Worm (Caenorhabditis elegans) whole organism, L1 larva: ENCODE data around the gene srh-46.

Experiments
- C16A3.4 ChIP-seq: fragments of 150-350 bp; optimal IDR thresholded peaks from 2 replicates; lab custom pipeline; 2014; ENCODE audit warnings: missing biosample characterization, missing genetic modification characterization
- aha-1 ChIP-seq: fragments of 150-350 bp; optimal IDR thresholded peaks from 2 replicates; lab custom pipeline; 2014; ENCODE audit warnings: missing biosample characterization, missing genetic modification characterization
- aly-2 ChIP-seq: fragments of 150-350 bp; optimal IDR thresholded peaks from 2 replicates; lab custom pipeline; 2014; ENCODE audit warnings: missing biosample characterization, missing genetic modification characterization
- blmp-1 ChIP-seq: fragments of 150-350 bp; optimal IDR thresholded peaks from 2 replicates; lab custom pipeline; 2014; ENCODE audit warnings: missing biosample characterization, missing genetic modification characterization
- ceh-8 ChIP-seq: fragments of 200-800 bp; sonication (Bioruptor generic); optimal IDR thresholded peaks from 2 replicates; lab custom pipeline; 2018; ENCODE audit warnings: mild to moderate bottlenecking, missing genetic modification characterization, moderate library complexity, missing compliant biosample characterization
- ceh-82 ChIP-seq, 3 experiments: fragments of 150-350 bp in 1 of 3; sonication (generic microtip) in 2 of 3; optimal IDR thresholded peaks; 2 replicates each; lab custom pipeline; 2014 to 2017; ENCODE audit warnings: missing biosample characterization in 3 of 3, missing genetic modification characterization in 3 of 3
- ceh-90 ChIP-seq: sonication (generic microtip); optimal IDR thresholded peaks from 2 replicates; lab custom pipeline; 2016; ENCODE audit warnings: missing genetic modification characterization, missing compliant biosample characterization
- ces-1 ChIP-seq: fragments of 150-350 bp; optimal IDR thresholded peaks from 2 replicates; lab custom pipeline; 2014; ENCODE audit warnings: missing biosample characterization, missing genetic modification reagents, missing genetic modification characterization
- dsc-1 ChIP-seq: sonication (generic microtip); optimal IDR thresholded peaks from 2 replicates; lab custom pipeline; 2016; ENCODE audit warnings: mild to moderate bottlenecking, missing genetic modification characterization, missing compliant biosample characterization
- efl-1 ChIP-seq, 4 experiments: fragments of 150-350 bp; optimal IDR thresholded peaks in 3 of 4; peaks in 1 of 4; 1 replicate in 1 of 4; 2 replicates in 3 of 4; lab custom pipeline; 2014; ENCODE audit warnings: missing biosample characterization in 2 of 4, missing genetic modification characterization in 2 of 4, missing genetic modification reagents in 2 of 4
- fkh-10 ChIP-seq: sonication (generic microtip); optimal IDR thresholded peaks from 2 replicates; lab custom pipeline; 2017; ENCODE audit warnings: missing biosample characterization, missing genetic modification reagents, missing genetic modification characterization
- fkh-8 ChIP-seq: sonication (generic microtip); optimal IDR thresholded peaks from 2 replicates; lab custom pipeline; 2016; ENCODE audit warnings: mild to moderate bottlenecking, missing genetic modification characterization, missing compliant biosample characterization
- fos-1 ChIP-seq: fragments of 150-350 bp; optimal IDR thresholded peaks from 2 replicates; lab custom pipeline; 2014; ENCODE audit warnings: missing biosample characterization, missing genetic modification characterization
- grh-1 ChIP-seq: fragments of 200-800 bp; sonication (Bioruptor generic); IDR thresholded peaks from 2 replicates; pipeline ENCODE4 v1.3.6; 2022; ENCODE audit warnings: missing genetic modification reagents, missing genetic modification characterization, missing compliant biosample characterization
- hlh-17 ChIP-seq: fragments of 200-800 bp; sonication (Bioruptor generic); optimal IDR thresholded peaks from 2 replicates; lab custom pipeline; 2018; ENCODE audit warnings: missing genetic modification characterization, mild to moderate bottlenecking, missing compliant biosample characterization, moderate library complexity, borderline replicate concordance
- hpl-2 ChIP-seq: fragments of 150-350 bp; optimal IDR thresholded peaks from 2 replicates; lab custom pipeline; 2014; ENCODE audit warnings: missing biosample characterization, missing genetic modification reagents, missing genetic modification characterization
- lin-14 ChIP-seq: fragments of 200-800 bp; sonication (Bioruptor generic); optimal IDR thresholded peaks from 2 replicates; lab custom pipeline; 2018; ENCODE audit warnings: mild to moderate bottlenecking, missing genetic modification characterization, moderate library complexity, missing compliant biosample characterization
- lin-35 ChIP-seq, 2 experiments: fragments of 150-350 bp; optimal IDR thresholded peaks; 2 replicates each; lab custom pipeline; 2014; ENCODE audit warnings: missing biosample characterization in 2 of 2, missing genetic modification characterization in 2 of 2, missing genetic modification reagents in 2 of 2
- lsy-2 ChIP-seq, 2 experiments: fragments of 150-350 bp; optimal IDR thresholded peaks; 2 replicates each; lab custom pipeline; 2014; ENCODE audit warnings: missing biosample characterization in 2 of 2, missing genetic modification characterization in 2 of 2
- mdl-1 ChIP-seq, 2 experiments: fragments of 150-350 bp; optimal IDR thresholded peaks; 2 replicates each; lab custom pipeline; 2014 to 2017; ENCODE audit warnings: missing biosample characterization in 2 of 2, missing genetic modification characterization in 2 of 2, inconsistent platforms in 1 of 2
- nhr-12 ChIP-seq: sonication (generic microtip); optimal IDR thresholded peaks from 2 replicates; lab custom pipeline; 2017; ENCODE audit warnings: missing biosample characterization, missing genetic modification characterization
- nhr-237 ChIP-seq: fragments of 150-350 bp; optimal IDR thresholded peaks from 2 replicates; lab custom pipeline; 2014; ENCODE audit warnings: missing biosample characterization, missing genetic modification characterization
- nhr-28 ChIP-seq: fragments of 150-350 bp; optimal IDR thresholded peaks from 2 replicates; lab custom pipeline; 2014; ENCODE audit warnings: missing biosample characterization, missing genetic modification characterization
- nhr-84 ChIP-seq: sonication (generic microtip); optimal IDR thresholded peaks from 2 replicates; lab custom pipeline; 2017; ENCODE audit warnings: missing biosample characterization, missing genetic modification characterization
- nhr-85 ChIP-seq: sonication (generic microtip); peaks from one replicate; lab custom pipeline; 2016; ENCODE audit warnings: missing genetic modification characterization, inconsistent platforms, missing compliant biosample characterization
- pax-3 ChIP-seq: fragments of 200-800 bp; sonication (Bioruptor generic); optimal IDR thresholded peaks from 2 replicates; lab custom pipeline; 2018; ENCODE audit warnings: mild to moderate bottlenecking, missing genetic modification characterization, moderate library complexity, missing compliant biosample characterization
- pqm-1 ChIP-seq: sonication (generic microtip); optimal IDR thresholded peaks from 3 replicates; lab custom pipeline; 2017; ENCODE audit warnings: missing biosample characterization, missing genetic modification characterization
- rnt-1 ChIP-seq: sonication (generic microtip); optimal IDR thresholded peaks from 2 replicates; lab custom pipeline; 2016; ENCODE audit warnings: mild to moderate bottlenecking, missing genetic modification characterization, moderate library complexity, missing compliant biosample characterization
- snu-23 ChIP-seq: sonication (generic microtip); optimal IDR thresholded peaks from 2 replicates; lab custom pipeline; 2016; ENCODE audit warnings: missing genetic modification characterization, missing compliant biosample characterization
- swsn-7 ChIP-seq: sonication (generic microtip); optimal IDR thresholded peaks from 2 replicates; lab custom pipeline; 2016; ENCODE audit warnings: missing genetic modification characterization, missing compliant biosample characterization
- unc-30 ChIP-seq: sonication (generic microtip); optimal IDR thresholded peaks from 2 replicates; lab custom pipeline; 2017; ENCODE audit warnings: missing biosample characterization, missing genetic modification characterization
- unc-62 ChIP-seq: fragments of 150-350 bp; optimal IDR thresholded peaks from 2 replicates; lab custom pipeline; 2014; ENCODE audit warnings: missing biosample characterization, missing genetic modification reagents, missing genetic modification characterization
- unc-86 ChIP-seq: sonication (generic microtip); optimal IDR thresholded peaks from 2 replicates; lab custom pipeline; 2016; ENCODE audit warnings: missing genetic modification characterization, missing compliant biosample characterization
- vab-15 ChIP-seq: sonication (generic microtip); optimal IDR thresholded peaks from 2 replicates; lab custom pipeline; 2017; ENCODE audit warnings: missing genotype, mild to moderate bottlenecking, missing genetic modification characterization, missing compliant biosample characterization
- ztf-4 ChIP-seq: fragments of 150-350 bp; optimal IDR thresholded peaks from 2 replicates; lab custom pipeline; 2014; ENCODE audit warnings: missing biosample characterization, missing genetic modification characterization

srh-46 gene

ce11 chrV:11302698-11303097 lies at the start of gene srh-46:
srh-46 (minus strand) TSS chrV:11302886.
- TF ChIP-seq grh-1 = no peak
- TF ChIP-seq blmp-1 (tag; lab: Kevin White, UChicago) = peak; percentile 89
- TF ChIP-seq, all 84 proteins: peak for 1

DNA sequence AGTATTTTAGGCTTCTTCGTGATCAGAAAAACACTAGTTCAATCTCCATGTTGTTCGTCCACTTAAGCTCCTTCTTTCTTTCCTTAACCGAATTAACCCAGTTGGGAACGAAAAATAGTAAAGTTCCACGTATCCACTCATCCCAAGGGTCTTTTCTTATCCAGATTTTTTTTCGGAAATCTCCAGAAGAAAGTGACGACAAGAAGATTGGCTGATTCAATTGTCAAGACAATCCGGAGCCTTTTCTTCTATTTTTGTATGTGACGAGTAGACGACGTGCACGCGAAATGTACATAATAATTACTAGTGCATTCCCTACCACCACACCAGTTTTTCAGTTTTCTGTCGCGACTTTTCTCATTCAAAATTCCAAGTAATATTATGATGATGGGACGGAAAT lies 48.6 kb upstream of the srh-46 start:
- no peak for TF ChIP-seq C16A3.4 (tag; lab: Kevin White, UChicago)
- no peak for TF ChIP-seq lin-35 (GFP tag; optimal IDR thresholded peaks at IDR 0.05; lab: Kevin White, UChicago)
- TF ChIP-seq swsn-7 (tag; lab: Kevin White, UChicago) = no peak
- no peak for TF ChIP-seq unc-62 (GFP tag; lab: Kevin White, UChicago)
- no peak for TF ChIP-seq mdl-1 (tag; optimal IDR thresholded peaks at IDR 0.05; lab: Kevin White, UChicago)
- no peak for TF ChIP-seq nhr-12
- no peak for TF ChIP-seq fos-1
- TF ChIP-seq lin-14 (GFP tag; lab: Kevin White, UChicago) = peak; percentile 47
- TF ChIP-seq aha-1 (tag; lab: Kevin White, UChicago) = no peak
- TF ChIP-seq fkh-10 (GFP tag; lab: Kevin White, UChicago) = peak; percentile 19
- TF ChIP-seq pqm-1 (tag; lab: Kevin White, UChicago) = no peak

DNA sequence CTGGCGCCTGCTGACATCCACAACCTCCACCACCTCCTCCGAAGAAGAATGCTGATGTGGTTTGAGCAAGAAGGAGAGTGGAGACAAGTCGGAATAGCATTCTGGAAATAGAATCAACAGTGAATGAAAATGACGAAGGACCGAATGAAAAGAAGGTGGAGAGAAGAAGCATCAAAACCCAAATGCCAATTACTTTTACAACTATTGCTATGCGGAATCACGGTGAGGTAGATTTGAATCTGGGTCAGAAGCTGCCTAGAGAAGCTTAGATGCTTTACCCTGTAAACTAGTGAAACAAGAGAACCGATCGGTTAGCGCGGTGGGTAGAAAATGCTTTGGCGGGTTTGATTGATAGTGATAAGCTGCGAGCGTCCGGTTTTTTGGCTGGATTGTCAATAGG lies 44.2 kb upstream of the srh-46 start, which contains the start of gene grl-7:
grl-7 (minus strand) TSS at position 101 of the 400 bp plus-strand sequence.
- TF ChIP-seq efl-1 (optimal IDR thresholded peaks at IDR 0.05; lab: Kevin White, UChicago) = no peak
- TF ChIP-seq efl-1 (GFP tag; optimal IDR thresholded peaks at IDR 0.05 in 1 of 2; lab: Kevin White, UChicago) = peak in 1 of 2 experiments; percentile 33
- no peak for TF ChIP-seq ceh-8 (GFP tag; lab: Kevin White, UChicago)

DNA sequence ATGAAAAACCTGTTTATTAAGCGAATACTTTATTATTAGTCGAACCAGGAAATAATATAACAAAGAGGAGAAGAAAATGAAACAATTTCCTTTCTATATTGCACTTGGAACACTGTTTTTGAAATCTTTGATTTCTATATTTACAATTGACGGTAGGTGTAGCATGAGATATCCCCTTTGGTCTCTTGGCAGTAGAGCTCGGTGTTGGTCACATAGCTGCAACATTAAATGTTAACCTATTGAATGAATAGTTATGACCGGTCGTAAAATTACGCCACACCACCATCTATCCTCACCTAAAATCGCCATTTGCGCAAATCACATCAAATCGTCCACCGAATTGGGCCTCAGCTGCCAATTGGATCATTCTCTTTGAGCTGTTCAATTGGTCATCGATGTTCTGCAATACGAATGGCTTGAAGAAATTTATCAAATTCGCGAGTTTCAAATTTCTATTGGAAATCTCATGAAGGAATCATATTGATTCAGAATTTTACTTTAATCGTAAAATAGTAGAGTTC lies 42.2 kb upstream of the srh-46 start:
- TF ChIP-seq nhr-237 (tag; lab: Kevin White, UChicago) (no peak), vab-15 (tag; lab: Kevin White, UChicago) (no peak), nhr-12 (no peak), lsy-2 (tag; optimal IDR thresholded peaks at IDR 0.05; lab: Kevin White, UChicago) (no peak), efl-1 (optimal IDR thresholded peaks at IDR 0.05; lab: Kevin White, UChicago) (no peak), efl-1 (GFP tag; optimal IDR thresholded peaks at IDR 0.05 in 1 of 2; lab: Kevin White, UChicago) (peak in 1 of 2 experiments; percentile 9)

DNA sequence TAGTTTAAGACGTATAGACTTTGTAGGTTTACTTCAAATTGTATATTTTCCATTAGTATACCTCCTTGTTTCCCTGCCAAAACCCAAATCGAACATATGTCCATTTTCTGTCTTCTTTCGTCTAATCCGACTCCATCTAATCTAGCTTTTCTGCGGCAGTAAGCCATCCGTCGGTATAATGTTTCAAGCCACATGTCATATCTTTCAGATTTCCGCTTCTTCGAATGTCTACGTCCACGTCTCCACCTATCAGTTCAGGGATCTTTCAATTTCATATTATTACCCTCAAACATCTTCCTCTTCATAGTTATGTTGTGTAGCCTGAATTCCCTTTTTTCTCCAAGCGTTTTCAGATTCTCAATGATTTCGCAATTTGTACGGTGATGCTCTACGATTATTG lies 41.4 kb upstream of the srh-46 start:
- TF ChIP-seq hpl-2 (GFP tag; lab: Kevin White, UChicago) = no peak
- TF ChIP-seq unc-86 (tag; lab: Kevin White, UChicago) = no peak
- no peak for TF ChIP-seq dsc-1 (tag; lab: Kevin White, UChicago)
- no peak for TF ChIP-seq aha-1 (tag; lab: Kevin White, UChicago)
- TF ChIP-seq pqm-1 (tag; lab: Kevin White, UChicago) = no peak
- TF ChIP-seq ceh-82 (tag; optimal IDR thresholded peaks at IDR 0.05; lab: Kevin White, UChicago) = no peak
- no peak for TF ChIP-seq fkh-8
- TF ChIP-seq aly-2 (tag; lab: Kevin White, UChicago) = no peak
- TF ChIP-seq nhr-84 (tag; lab: Kevin White, UChicago) = no peak
- TF ChIP-seq ztf-4 (tag; lab: Kevin White, UChicago) = no peak
- TF ChIP-seq nhr-28 (tag; lab: Kevin White, UChicago) = no peak
- TF ChIP-seq pax-3 = no peak
- TF ChIP-seq ceh-90 (tag; lab: Kevin White, UChicago) = no peak
- no peak for TF ChIP-seq rnt-1 (tag; lab: Kevin White, UChicago)
- TF ChIP-seq nhr-85 (tag; lab: Kevin White, UChicago) = no peak
- no peak for TF ChIP-seq unc-30 (tag; lab: Kevin White, UChicago)

ce11 chrV:11341913-11342312 lies 39.2 kb upstream of the srh-46 start, which contains the start of gene T02E9.5:
T02E9.5 (plus strand) TSS chrV:11342233.
- TF ChIP-seq ces-1 (GFP tag; lab: Kevin White, UChicago) (peak; percentile 8), snu-23 (GFP tag; lab: Kevin White, UChicago) (no peak), nhr-85 (tag; lab: Kevin White, UChicago) (no peak), unc-86 (tag; lab: Kevin White, UChicago) (peak; percentile 31), lsy-2 (tag; optimal IDR thresholded peaks at IDR 0.05; lab: Kevin White, UChicago) (peak in 1 of 2 experiments; percentile 2), lin-14 (GFP tag; lab: Kevin White, UChicago) (peak; percentile 66), hlh-17 (GFP tag; lab: Kevin White, UChicago) (no peak)
